Worm (Caenorhabditis elegans): ENCODE results near the gene srd-8.

srd-8 gene

DNA sequence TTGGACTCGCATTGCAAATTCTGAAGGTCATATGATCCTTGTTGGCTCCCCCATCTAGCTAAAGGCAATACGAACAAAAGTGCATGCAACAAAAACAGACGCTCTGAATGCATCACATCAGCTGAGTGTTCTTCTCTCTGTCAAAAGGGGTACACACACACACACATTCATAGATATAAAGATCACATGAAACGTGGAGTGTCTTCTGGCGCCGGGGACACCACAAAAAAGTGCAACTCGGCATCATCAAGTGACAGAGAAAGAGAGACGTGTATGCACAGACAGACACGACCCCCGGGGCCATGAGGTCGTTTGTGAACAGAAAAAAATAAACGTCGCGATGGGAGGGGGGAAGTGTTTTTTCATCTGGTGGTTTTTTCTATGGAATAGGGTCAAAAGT lies 38.1 kb downstream of the srd-8 start (continued):
- peak; percentile 62 for TF ChIP-seq fkh-10 (GFP tag; optimal IDR thresholded peaks at IDR 0.05)
- no peak for TF ChIP-seq daf-12 (tag; optimal IDR thresholded peaks at IDR 0.05)
- no peak for TF ChIP-seq aly-2 (tag; optimal IDR thresholded peaks at IDR 0.05)
- peak; percentile 91 for TF ChIP-seq ceh-20 (GFP tag; IDR thresholded peaks at IDR 0.05)
- TF ChIP-seq nhr-41 (GFP tag; IDR thresholded peaks at IDR 0.05), result no peak
- peak; percentile 93 for TF ChIP-seq dve-1 (tag; optimal IDR thresholded peaks at IDR 0.05; ENCODE audit: insufficient read depth)
- 0 out of 2 replicates have a peak, but pooled peaks have one; percentile 6 for TF ChIP-seq tag-97 (GFP tag; IDR thresholded peaks at IDR 0.05)
- peak; percentile 65 for TF ChIP-seq mes-2 (tag; optimal IDR thresholded peaks at IDR 0.05; ENCODE audit: poor library complexity, severe bottlenecking)
- TF ChIP-seq attf-4 (tag; optimal IDR thresholded peaks at IDR 0.05), result no peak

DNA sequence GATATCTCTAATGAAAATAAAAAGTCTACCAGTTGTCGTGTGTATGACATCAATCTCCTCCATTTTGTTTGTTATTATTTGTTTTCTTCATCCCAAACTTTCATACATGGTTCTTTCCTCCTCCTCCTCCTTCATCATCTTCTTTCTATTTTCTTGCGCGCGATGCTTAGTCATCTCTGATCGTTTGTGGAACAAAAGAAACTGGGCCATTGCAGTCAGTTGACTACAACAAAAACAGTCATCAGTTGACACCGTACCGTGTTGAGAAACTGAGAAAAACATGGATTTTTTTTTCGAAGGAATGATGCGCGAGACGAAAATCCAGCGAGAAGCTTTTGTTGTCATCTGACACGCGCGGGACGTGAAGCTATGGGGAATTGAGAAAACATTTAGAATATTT lies 40.2 kb downstream of the srd-8 start:
- TF ChIP-seq T26A8.4 (GFP tag; IDR thresholded peaks at IDR 0.05) (no peak), nhr-6 (tag; optimal IDR thresholded peaks at IDR 0.05) (peak; percentile 70), mdl-1 (tag; optimal IDR thresholded peaks at IDR 0.05) (peak in 1 of 2 experiments; percentile 61), Y5F2A.4 (GFP tag; optimal IDR thresholded peaks at IDR 0.05) (no peak), cey-2 (tag; optimal IDR thresholded peaks at IDR 0.05; ENCODE audit: borderline replicate concordance, insufficient read depth) (peak; percentile 22), dmd-6 (GFP tag; IDR thresholded peaks at IDR 0.05) (peak; percentile 20; the same call in 1 of the 2 replicates), dmd-9 (GFP tag; IDR thresholded peaks at IDR 0.05) (no peak), nhr-25 (tag; optimal IDR thresholded peaks at IDR 0.05; ENCODE audit: borderline replicate concordance, insufficient read depth) (no peak), daf-19 (GFP tag; conservative IDR thresholded peaks at IDR 0.05) (no peak), pha-4 (GFP tag; IDR thresholded peaks at IDR 0.05) (no peak; the same call in 1 of the 2 replicates), pha-4 (tag; optimal IDR thresholded peaks at IDR 0.05) (peak; percentile 30), hlh-11 (tag; optimal IDR thresholded peaks at IDR 0.05) (peak; percentile 71), ama-1 (optimal IDR thresholded peaks at IDR 0.05) (peak; percentile 40), nhr-41 (GFP tag; IDR thresholded peaks at IDR 0.05) (no peak), nhr-28 (tag; optimal IDR thresholded peaks at IDR 0.05) (peak; percentile 71), mep-1 (tag; optimal IDR thresholded peaks at IDR 0.05) (no peak), Y105C5A.15 (GFP tag; IDR thresholded peaks at IDR 0.05) (no peak), F37D6.2 (tag; optimal IDR thresholded peaks at IDR 0.05) (no peak), php-3 (GFP tag; IDR thresholded peaks at IDR 0.05) (no peak), hlh-30 (tag; optimal IDR thresholded peaks at IDR 0.05; ENCODE audit: insufficient read depth) (peak; percentile 92), dve-1 (tag; optimal IDR thresholded peaks at IDR 0.05; ENCODE audit: insufficient read depth) (peak; percentile 54), hmg-1.1 (GFP tag; IDR thresholded peaks at IDR 0.05) (no peak)

- TF ChIP-seq nhr-42 (GFP tag; IDR thresholded peaks at IDR 0.05) (peak; percentile 15; the same call in 1 of the 2 replicates), lsy-2 (tag; optimal IDR thresholded peaks at IDR 0.05) (peak; percentile 39 to 84), F44E2.7 (GFP tag; IDR thresholded peaks at IDR 0.05) (no peak), arid-1 (GFP tag; conservative IDR thresholded peaks at IDR 0.05) (no peak), lir-3 (tag; optimal IDR thresholded peaks at IDR 0.05) (no peak), fkh-10 (GFP tag; optimal IDR thresholded peaks at IDR 0.05) (peak; percentile 4), nhr-102 (tag; optimal IDR thresholded peaks at IDR 0.05) (peak; percentile 62), php-3 (GFP tag; IDR thresholded peaks at IDR 0.05) (peak; percentile 27; the same call in 1 of the 2 replicates), dpl-1 (GFP tag; optimal IDR thresholded peaks at IDR 0.05) (peak; percentile 42), zip-2 (tag; optimal IDR thresholded peaks at IDR 0.05) (no peak), lin-1 (GFP tag; IDR thresholded peaks at IDR 0.05) (no peak), mdt-29 (GFP tag; IDR thresholded peaks at IDR 0.05) (peak; percentile 65), pha-4 (GFP tag; IDR thresholded peaks at IDR 0.05) (peak; percentile 84), pha-4 (tag; optimal IDR thresholded peaks at IDR 0.05) (peak; percentile 98), nhr-41 (GFP tag; IDR thresholded peaks at IDR 0.05) (no peak), nhr-76 (tag; optimal IDR thresholded peaks at IDR 0.05) (no peak), nhr-6 (tag; optimal IDR thresholded peaks at IDR 0.05) (no peak), hmg-1.1 (GFP tag; IDR thresholded peaks at IDR 0.05) (0 out of 2 replicates have a peak, but pooled peaks have one; percentile 22), ama-1 (optimal IDR thresholded peaks at IDR 0.05) (peak; percentile 72), egl-27 (tag; optimal IDR thresholded peaks at IDR 0.05) (no peak), fos-1 (tag; optimal IDR thresholded peaks at IDR 0.05) (no peak), madf-9 (GFP tag; conservative IDR thresholded peaks at IDR 0.05) (no peak), F49E8.2 (tag; optimal IDR thresholded peaks at IDR 0.05; ENCODE audit: borderline replicate concordance) (no peak), dmd-9 (GFP tag; IDR thresholded peaks at IDR 0.05) (no peak), dve-1 (tag; optimal IDR thresholded peaks at IDR 0.05; ENCODE audit: insufficient read depth) (peak; percentile 98), unc-62 (GFP tag; optimal IDR thresholded peaks at IDR 0.05 in 1 of 2) (peak in 1 of 2 experiments; percentile 67), unc-62 (tag; optimal IDR thresholded peaks at IDR 0.05) (no peak), nhr-48 (tag; optimal IDR thresholded peaks at IDR 0.05) (peak; percentile 53)
Measured at ce11 chrIV:5604465-5604864, 40.9 kb downstream of the srd-8 start.

Data from whole organism, L4 larva.